Fruit fly (Drosophila melanogaster) whole organism, pupa: ENCODE measurements around the gene sob.

Source experiments
- CG32121 ChIP-seq: fragments of 200-800 bp; sonication (Bioruptor generic); IDR thresholded peaks from 2 replicates; pipeline ENCODE4 v1.3.6; 2022; ENCODE audit warnings: missing biosample characterization, missing genetic modification characterization
- CG4496 ChIP-seq: fragments of 200-800 bp; sonication (Bioruptor generic); IDR thresholded peaks from 3 replicates; pipeline ENCODE4 v1.3.6; 2022; ENCODE audit warnings: missing biosample characterization, missing genetic modification characterization
- CG8301 ChIP-seq: fragments of 200-800 bp; sonication (Bioruptor generic); optimal IDR thresholded peaks from 2 replicates; lab custom pipeline; 2018; ENCODE audit warnings: missing biosample characterization, mild to moderate bottlenecking, missing genetic modification characterization
- EcR ChIP-seq: fragments of 200-800 bp; sonication (Bioruptor generic); optimal IDR thresholded peaks from 3 replicates; lab custom pipeline; 2019; ENCODE audit warnings: missing biosample characterization, missing genetic modification characterization, mild to moderate bottlenecking, moderate library complexity, missing genetic modification reagents
- Pif1B ChIP-seq: fragments of 200-800 bp; sonication (Bioruptor generic); optimal IDR thresholded peaks from 3 replicates; lab custom pipeline; 2016; ENCODE audit warnings: missing biosample characterization, missing genetic modification characterization

DNA sequence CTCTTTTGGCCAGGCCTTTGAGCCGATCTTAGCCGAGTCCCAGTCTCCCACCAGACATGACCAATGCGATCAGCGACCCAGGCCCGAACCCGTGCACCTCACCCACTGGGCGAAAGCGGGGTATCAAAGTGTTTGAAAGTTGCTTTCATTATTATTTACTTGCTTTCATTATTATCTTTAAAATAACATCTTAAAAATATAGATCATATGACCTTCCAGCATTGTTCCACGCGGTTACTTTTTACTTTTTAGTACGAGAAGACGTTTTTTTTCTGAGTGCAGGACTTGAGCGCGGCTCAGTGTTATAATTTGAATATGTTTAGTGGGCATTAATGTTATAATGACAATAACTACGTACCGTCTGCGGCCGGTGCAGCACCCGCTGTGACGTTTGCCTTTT is 37.5 kb downstream of the sob start:
- TF ChIP-seq CG4496: no peak
- TF ChIP-seq EcR: no peak
- TF ChIP-seq CG32121: no peak
- no peak for TF ChIP-seq CG8301 (tag; lab: Kevin White, UChicago)
- TF ChIP-seq Pif1B (GFP tag; lab: Kevin White, UChicago): no peak
